Fruit fly (Drosophila melanogaster) whole organism, pupa: ENCODE measurements around the gene CG33337.

Source experiments
- CG10348 ChIP-seq: fragments of 200-800 bp; sonication (Bioruptor generic); IDR thresholded peaks from 2 replicates; pipeline ENCODE4 v1.3.6; 2022; ENCODE audit warnings: missing biosample characterization, missing genetic modification characterization
- CG12605 ChIP-seq: fragments of 200-800 bp; sonication (Bioruptor generic); IDR thresholded peaks from 2 replicates; pipeline ENCODE4 v1.3.6; 2022; ENCODE audit warnings: missing biosample characterization, missing genetic modification characterization
- CG13204 ChIP-seq: fragments of 200-800 bp; sonication (Bioruptor generic); optimal IDR thresholded peaks from 2 replicates; lab custom pipeline; 2018; ENCODE audit warnings: missing biosample characterization, mild to moderate bottlenecking, missing genetic modification characterization, moderate library complexity
- CG14655 ChIP-seq: fragments of 200-800 bp; sonication (Bioruptor generic); optimal IDR thresholded peaks from 3 replicates; lab custom pipeline; 2017; ENCODE audit warnings: mild to moderate bottlenecking, missing biosample characterization, missing genetic modification reagents, missing genetic modification characterization
- CG15710 ChIP-seq: fragments of 200-800 bp; sonication (Bioruptor generic); optimal IDR thresholded peaks from 2 replicates; lab custom pipeline; 2018; ENCODE audit warnings: missing biosample characterization, mild to moderate bottlenecking, missing genetic modification characterization, moderate library complexity
- CG17806 ChIP-seq: fragments of 200-800 bp; sonication (Bioruptor generic); optimal IDR thresholded peaks from 2 replicates; lab custom pipeline; 2018; ENCODE audit warnings: missing biosample characterization, mild to moderate bottlenecking, missing genetic modification characterization, moderate library complexity
- CG32121 ChIP-seq: fragments of 200-800 bp; sonication (Bioruptor generic); IDR thresholded peaks from 2 replicates; pipeline ENCODE4 v1.3.6; 2022; ENCODE audit warnings: missing biosample characterization, missing genetic modification characterization
- CG34367 ChIP-seq: fragments of 200-800 bp; sonication (Bioruptor generic); optimal IDR thresholded peaks from 2 replicates; lab custom pipeline; 2018; ENCODE audit warnings: missing biosample characterization, mild to moderate bottlenecking, missing genetic modification characterization
- CG4496 ChIP-seq: fragments of 200-800 bp; sonication (Bioruptor generic); IDR thresholded peaks from 3 replicates; pipeline ENCODE4 v1.3.6; 2022; ENCODE audit warnings: missing biosample characterization, missing genetic modification characterization
- CG8159 ChIP-seq: fragments of 200-800 bp; sonication (Bioruptor generic); optimal IDR thresholded peaks from 3 replicates; lab custom pipeline; 2018; ENCODE audit warnings: missing biosample characterization, mild to moderate bottlenecking, missing genetic modification characterization, moderate library complexity
- CG8301 ChIP-seq: fragments of 200-800 bp; sonication (Bioruptor generic); optimal IDR thresholded peaks from 2 replicates; lab custom pipeline; 2018; ENCODE audit warnings: missing biosample characterization, mild to moderate bottlenecking, missing genetic modification characterization
- CG9948 ChIP-seq: fragments of 200-800 bp; sonication (Bioruptor generic); optimal IDR thresholded peaks from 2 replicates; lab custom pipeline; 2018; ENCODE audit warnings: missing biosample characterization, mild to moderate bottlenecking, missing genetic modification characterization, moderate library complexity
- D1 ChIP-seq: fragments of 200-800 bp; sonication (Bioruptor generic); optimal IDR thresholded peaks from 2 replicates; lab custom pipeline; 2018; ENCODE audit warnings: missing biosample characterization, mild to moderate bottlenecking, missing genetic modification characterization, moderate library complexity
- EcR ChIP-seq: fragments of 200-800 bp; sonication (Bioruptor generic); optimal IDR thresholded peaks from 3 replicates; lab custom pipeline; 2019; ENCODE audit warnings: missing biosample characterization, missing genetic modification characterization, mild to moderate bottlenecking, moderate library complexity, missing genetic modification reagents
- Ets98B ChIP-seq: fragments of 200-800 bp; sonication (Bioruptor generic); IDR thresholded peaks from 2 replicates; pipeline ENCODE4 v1.3.6; 2022; ENCODE audit warnings: missing biosample characterization, missing genetic modification characterization
- Pif1A ChIP-seq: fragments of 200-800 bp; sonication (Bioruptor generic); optimal IDR thresholded peaks from 3 replicates; lab custom pipeline; 2016; ENCODE audit warnings: missing biosample characterization, missing genetic modification characterization
- Pif1B ChIP-seq: fragments of 200-800 bp; sonication (Bioruptor generic); optimal IDR thresholded peaks from 3 replicates; lab custom pipeline; 2016; ENCODE audit warnings: missing biosample characterization, missing genetic modification characterization
- Snoo ChIP-seq: fragments of 200-800 bp; sonication (Bioruptor generic); optimal IDR thresholded peaks from 3 replicates; lab custom pipeline; 2017; ENCODE audit warnings: missing biosample characterization, mild to moderate bottlenecking, missing genetic modification characterization, inconsistent platforms
- fd96Ca ChIP-seq: fragments of 200-800 bp; sonication (Bioruptor generic); IDR thresholded peaks from 3 replicates; pipeline ENCODE4 v1.3.6; 2022; ENCODE audit warnings: missing biosample characterization, missing genetic modification characterization
- gl ChIP-seq: fragments of 200-800 bp; sonication (Bioruptor generic); optimal IDR thresholded peaks from 2 replicates; lab custom pipeline; 2018; ENCODE audit warnings: missing biosample characterization, mild to moderate bottlenecking, missing genetic modification characterization
- rn ChIP-seq: fragments of 200-800 bp; sonication (Bioruptor generic); IDR thresholded peaks from 2 replicates; pipeline ENCODE4 v1.3.6; 2022; ENCODE audit warnings: missing biosample characterization, missing genetic modification characterization

The CG33337 gene

DNA sequence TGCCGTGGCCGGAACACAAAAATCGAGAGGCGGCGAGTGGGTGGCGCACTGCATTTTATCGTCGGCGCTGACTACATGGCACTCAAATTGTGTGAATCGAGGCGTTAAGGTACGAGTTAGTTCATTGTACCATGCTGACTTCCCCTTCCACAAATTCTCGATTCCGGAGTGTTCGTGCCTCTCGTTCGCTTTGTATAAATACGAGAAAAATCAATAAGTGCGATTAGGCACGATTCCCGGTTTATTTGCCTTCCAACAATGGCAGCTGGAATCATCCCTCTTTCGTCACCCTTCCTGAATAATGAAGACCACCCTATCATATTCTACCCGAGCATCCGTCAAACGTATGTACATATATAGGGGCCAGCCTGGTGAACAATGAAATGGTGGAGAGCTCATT, 16.0 kb downstream of the CG33337 start:
- TF ChIP-seq D1 (no peak), EcR (GFP tag; lab: Kevin White, UChicago) (no peak), Pif1A (GFP tag; lab: Kevin White, UChicago) (no peak), CG4496 (no peak), CG13204 (no peak), CG10348 (GFP tag; lab: Robert Waterston, UW) (no peak), Snoo (tag; lab: Kevin White, UChicago) (no peak)
- TF ChIP-seq, all 21 proteins: peak for 0

- TF ChIP-seq Snoo (tag; lab: Kevin White, UChicago) = no peak
- TF ChIP-seq CG9948 (tag; lab: Kevin White, UChicago) = no peak
- no peak for TF ChIP-seq CG34367 (tag; lab: Kevin White, UChicago)
- TF ChIP-seq gl = no peak
- TF ChIP-seq Pif1A (GFP tag; lab: Kevin White, UChicago) = no peak
- TF ChIP-seq D1 = no peak
- TF ChIP-seq Ets98B (GFP tag; lab: Robert Waterston, UW) = no peak
- no peak for TF ChIP-seq rn (GFP tag; lab: Robert Waterston, UW)
- no peak for TF ChIP-seq CG15710 (tag; lab: Kevin White, UChicago)
- no peak for TF ChIP-seq CG8159
- TF ChIP-seq CG10348 (GFP tag; lab: Robert Waterston, UW) = no peak
- no peak for TF ChIP-seq EcR (GFP tag; lab: Kevin White, UChicago)
- no peak for TF ChIP-seq Pif1B (GFP tag; lab: Kevin White, UChicago)
- no peak for TF ChIP-seq CG13204
- TF ChIP-seq CG4496 = no peak
- TF ChIP-seq fd96Ca (GFP tag; lab: Robert Waterston, UW) = no peak
- TF ChIP-seq CG12605 (GFP tag; lab: Robert Waterston, UW) = no peak
- TF ChIP-seq CG32121 (GFP tag; lab: Robert Waterston, UW) = no peak
- no peak for TF ChIP-seq CG14655 (GFP tag; lab: Kevin White, UChicago)
- no peak for TF ChIP-seq CG8301 (tag; lab: Kevin White, UChicago)
Measured at dm6 chr3R:23569195-23569594, 23.4 kb downstream of the CG33337 start.

DNA sequence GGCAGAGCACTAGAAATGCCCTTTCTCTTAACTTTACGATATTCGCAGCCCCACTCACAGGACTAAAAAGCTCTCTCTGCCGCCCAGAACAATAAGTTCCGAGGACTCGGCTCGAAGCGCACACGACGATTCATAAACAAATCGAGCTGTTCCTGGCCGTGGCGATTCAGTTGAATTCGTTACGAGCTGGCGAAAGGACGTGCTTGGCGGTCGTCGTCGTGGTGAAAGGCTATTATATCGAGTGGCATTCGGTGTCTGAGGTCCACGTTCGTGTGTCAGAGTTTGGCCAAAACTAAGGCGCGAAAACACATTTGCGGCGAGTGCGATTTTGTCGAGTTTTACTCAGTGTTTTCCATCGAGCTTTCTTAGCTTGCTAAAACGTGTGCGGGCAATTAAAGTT, 35.3 kb downstream of the CG33337 start, which contains the start of gene beat-IV:
Gene beat-IV, plus strand, starts transcription at position 169 of the 400 bp plus-strand sequence.
- TF ChIP-seq CG4496 (no peak), CG34367 (tag; lab: Kevin White, UChicago) (no peak), Snoo (tag; lab: Kevin White, UChicago) (no peak), CG8159 (no peak), CG10348 (GFP tag; lab: Robert Waterston, UW) (no peak), CG17806 (no peak), CG8301 (tag; lab: Kevin White, UChicago) (no peak), fd96Ca (GFP tag; lab: Robert Waterston, UW) (no peak), CG13204 (no peak), gl (no peak), Ets98B (GFP tag; lab: Robert Waterston, UW) (no peak), EcR (GFP tag; lab: Kevin White, UChicago) (no peak), CG15710 (tag; lab: Kevin White, UChicago) (no peak), Pif1B (GFP tag; lab: Kevin White, UChicago) (no peak), rn (GFP tag; lab: Robert Waterston, UW) (no peak), Pif1A (GFP tag; lab: Kevin White, UChicago) (no peak)

- TF ChIP-seq Pif1B (GFP tag; lab: Kevin White, UChicago) (no peak), CG15710 (tag; lab: Kevin White, UChicago) (no peak), CG34367 (tag; lab: Kevin White, UChicago) (no peak), CG4496 (no peak), CG14655 (GFP tag; lab: Kevin White, UChicago) (no peak), CG10348 (GFP tag; lab: Robert Waterston, UW) (no peak), EcR (GFP tag; lab: Kevin White, UChicago) (no peak), fd96Ca (GFP tag; lab: Robert Waterston, UW) (no peak), CG9948 (tag; lab: Kevin White, UChicago) (no peak), CG12605 (GFP tag; lab: Robert Waterston, UW) (no peak), CG8301 (tag; lab: Kevin White, UChicago) (no peak), CG32121 (GFP tag; lab: Robert Waterston, UW) (no peak)
- TF ChIP-seq, all 21 proteins: peak for 0
Measured at dm6 chr3R:23556843-23557242, 35.7 kb downstream of the CG33337 start, which contains the start of gene CG10164. Gene CG10164 (minus strand): TSS chr3R:23556943.
